Fruit fly (Drosophila melanogaster) Kc167 (cell line): ENCODE measurements around the gene crc.

ENCODE experiments used
- h ChIP-seq: fragments of >200 bp; optimal IDR thresholded peaks from 3 replicates; lab custom pipeline; 2018; ENCODE audit warnings: missing external identifiers
- insv ChIP-seq: fragments of >200 bp; optimal IDR thresholded peaks from 3 replicates; lab custom pipeline; 2018; ENCODE audit warnings: missing external identifiers
- psq ChIP-seq: fragments of >200 bp; optimal IDR thresholded peaks from 2 replicates; lab custom pipeline; 2017; ENCODE audit warnings: missing external identifiers

DNA sequence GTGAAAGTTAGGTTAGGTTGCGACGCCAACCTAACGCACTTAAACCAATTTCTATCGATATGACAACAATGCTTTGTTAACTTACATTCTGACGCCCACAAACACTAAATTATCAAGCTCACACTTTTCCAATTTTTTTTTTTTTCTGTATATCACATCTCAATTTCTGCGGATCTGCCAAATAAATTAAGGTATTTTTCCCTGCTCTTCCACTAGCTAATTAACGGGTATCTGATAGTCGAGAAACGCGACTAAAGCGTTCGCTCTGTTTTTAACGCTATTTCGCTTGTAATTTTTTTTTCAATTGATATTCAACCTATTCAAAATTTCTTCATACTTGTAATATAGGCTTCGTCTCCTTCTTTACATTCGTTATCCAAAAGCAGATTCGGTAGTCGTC lies 44.4 kb upstream of the crc start:
- TF ChIP-seq psq (lab: Kevin White, UChicago) (no peak), insv (lab: Kevin White, UChicago) (no peak), h (lab: Kevin White, UChicago) (no peak)
